Fruit fly (Drosophila melanogaster) whole organism, wandering third instar larva: ENCODE results near the gene Gr8a.
A peak's percentile ranks its signal among the peaks of the same experiment; 100 is the strongest.

Source experiments
- Abd-B ChIP-seq: fragments of >200 bp; optimal IDR thresholded peaks from 2 replicates; lab custom pipeline; 2017; ENCODE audit warnings: missing biosample characterization, missing genetic modification characterization
- CG9705 ChIP-seq: fragments of 200-800 bp; sonication (Bioruptor generic); optimal IDR thresholded peaks from 2 replicates; lab custom pipeline; 2018; ENCODE audit warnings: missing biosample characterization, mild to moderate bottlenecking, missing genetic modification characterization
- CrebA ChIP-seq: fragments of 200-800 bp; sonication (Bioruptor generic); optimal IDR thresholded peaks from 2 replicates; lab custom pipeline; 2016; ENCODE audit warnings: missing biosample characterization, mild to moderate bottlenecking, missing genetic modification characterization, borderline replicate concordance
- Dfd ChIP-seq: fragments of >200 bp; optimal IDR thresholded peaks from 2 replicates; lab custom pipeline; 2017; ENCODE audit warnings: missing biosample characterization, missing genetic modification characterization
- HLH106 ChIP-seq: fragments of 200-800 bp; optimal IDR thresholded peaks from 3 replicates; lab custom pipeline; 2019; ENCODE audit warnings: missing biosample characterization, mild to moderate bottlenecking, missing genetic modification characterization, moderate library complexity
- Hnf4 ChIP-seq: fragments of 200-800 bp; sonication (Bioruptor generic); optimal IDR thresholded peaks from 2 replicates; lab custom pipeline; 2016; ENCODE audit warnings: missing biosample characterization, mild to moderate bottlenecking, missing genetic modification characterization
- Hr78 ChIP-seq: fragments of >200 bp; optimal IDR thresholded peaks from 2 replicates; lab custom pipeline; 2017; ENCODE audit warnings: missing biosample characterization, missing genetic modification characterization
- Hr83 ChIP-seq: fragments of 200-300 bp; sonication (Bioruptor generic); optimal IDR thresholded peaks from 2 replicates; lab custom pipeline; 2016; ENCODE audit warnings: missing biosample characterization, mild to moderate bottlenecking, missing genetic modification characterization, moderate library complexity; ENCODE audit not compliant: poor library complexity, severe bottlenecking
- Mio ChIP-seq: sonication (Bioruptor generic); optimal IDR thresholded peaks from 2 replicates; lab custom pipeline; 2016; ENCODE audit warnings: missing biosample characterization, missing genetic modification characterization
- Myc ChIP-seq: fragments of >200 bp; optimal IDR thresholded peaks from 2 replicates; lab custom pipeline; 2017
- N ChIP-seq: fragments of >200 bp; optimal IDR thresholded peaks from 2 replicates; lab custom pipeline; 2018; ENCODE audit warnings: missing biosample characterization, missing external identifiers, missing genetic modification characterization
- Rel ChIP-seq, 2 experiments: fragments of 200-800 bp; sonication (Bioruptor generic) in 1 of 2; optimal IDR thresholded peaks; 2 replicates in 1 of 2; 3 replicates in 1 of 2; lab custom pipeline; 2016 to 2019; ENCODE audit warnings: mild to moderate bottlenecking in 2 of 2, missing biosample characterization in 2 of 2, missing genetic modification characterization in 2 of 2, moderate library complexity in 1 of 2
- Sp1 ChIP-seq: fragments of 200-800 bp; sonication (Bioruptor generic); optimal IDR thresholded peaks from 3 replicates; lab custom pipeline; 2019; ENCODE audit warnings: missing biosample characterization, mild to moderate bottlenecking, missing genetic modification characterization, moderate library complexity
- br ChIP-seq: fragments of 200-800 bp; sonication (Bioruptor generic); optimal IDR thresholded peaks from 2 replicates; lab custom pipeline; 2016; ENCODE audit warnings: missing biosample characterization, missing genetic modification characterization
- dl ChIP-seq, 2 experiments: fragments of 175-275, 200-275 bp in 1 of 2; fragments of 200-275 bp in 1 of 2; sonication (Bioruptor generic); optimal IDR thresholded peaks; lab custom pipeline; 2018; ENCODE audit warnings: mild to moderate bottlenecking in 2 of 2, missing biosample characterization in 2 of 2, missing genetic modification characterization in 2 of 2, moderate library complexity in 2 of 2; ENCODE audit not compliant: partially characterized antibody in 2 of 2, insufficient read depth in 1 of 2
- dmrt93B ChIP-seq: fragments of 200-800 bp; sonication (Bioruptor generic); optimal IDR thresholded peaks from 2 replicates; lab custom pipeline; 2018; ENCODE audit warnings: missing biosample characterization, mild to moderate bottlenecking, missing genetic modification characterization
- dsf ChIP-seq: sonication (Bioruptor generic); optimal IDR thresholded peaks from 2 replicates; lab custom pipeline; 2016; ENCODE audit warnings: missing biosample characterization, missing genetic modification characterization, borderline replicate concordance
- ey ChIP-seq: fragments of 200-800 bp; sonication (Bioruptor generic); optimal IDR thresholded peaks from 2 replicates; lab custom pipeline; 2016; ENCODE audit warnings: missing biosample characterization, missing genetic modification characterization
- foxo ChIP-seq, 2 experiments: fragments of 200-800 bp; sonication (Bioruptor generic); optimal IDR thresholded peaks; 2 replicates in 1 of 2; 3 replicates in 1 of 2; lab custom pipeline; 2016 to 2017; ENCODE audit warnings: missing biosample characterization in 2 of 2, missing genetic modification characterization in 2 of 2
- fru ChIP-seq: fragments of 200-800 bp; sonication (Bioruptor generic); optimal IDR thresholded peaks from 3 replicates; lab custom pipeline; 2016; ENCODE audit warnings: missing biosample characterization, mild to moderate bottlenecking, missing genetic modification characterization
- h ChIP-seq: fragments of 200-800 bp; sonication (Bioruptor generic); optimal IDR thresholded peaks from 3 replicates; lab custom pipeline; 2016; ENCODE audit warnings: missing biosample characterization, mild to moderate bottlenecking, missing genetic modification characterization
- jim ChIP-seq: fragments of 175-275, 200-325 bp; sonication (Bioruptor generic); optimal IDR thresholded peaks from 2 replicates; lab custom pipeline; 2016; ENCODE audit warnings: missing biosample characterization, mild to moderate bottlenecking, missing genetic modification characterization
- lola ChIP-seq: fragments of >200 bp; optimal IDR thresholded peaks from 2 replicates; lab custom pipeline; 2017; ENCODE audit warnings: missing biosample characterization, missing genetic modification characterization
- psq ChIP-seq: fragments of 200-800 bp; sonication (Bioruptor generic); optimal IDR thresholded peaks from 3 replicates; lab custom pipeline; 2017; ENCODE audit warnings: missing biosample characterization, mild to moderate bottlenecking, missing genetic modification characterization, moderate library complexity
- rgr ChIP-seq: fragments of 200-800 bp; sonication (Bioruptor generic); optimal IDR thresholded peaks from 3 replicates; lab custom pipeline; 2016; ENCODE audit warnings: missing biosample characterization, mild to moderate bottlenecking, missing genetic modification characterization
- sage ChIP-seq: fragments of 200-800 bp; sonication (Bioruptor generic); optimal IDR thresholded peaks from 2 replicates; lab custom pipeline; 2016; ENCODE audit warnings: missing biosample characterization, mild to moderate bottlenecking, missing genetic modification characterization
- sv ChIP-seq: fragments of 200-800 bp; sonication (Bioruptor generic); optimal IDR thresholded peaks from 3 replicates; lab custom pipeline; 2016; ENCODE audit warnings: missing biosample characterization, missing genetic modification characterization
- tai ChIP-seq: sonication (Bioruptor generic); optimal IDR thresholded peaks from 2 replicates; lab custom pipeline; 2016; ENCODE audit warnings: missing biosample characterization, missing genetic modification characterization
- woc ChIP-seq: sonication (Bioruptor generic); optimal IDR thresholded peaks from 2 replicates; lab custom pipeline; 2016; ENCODE audit warnings: missing biosample characterization, mild to moderate bottlenecking, missing genetic modification characterization

Gene Gr8a

DNA sequence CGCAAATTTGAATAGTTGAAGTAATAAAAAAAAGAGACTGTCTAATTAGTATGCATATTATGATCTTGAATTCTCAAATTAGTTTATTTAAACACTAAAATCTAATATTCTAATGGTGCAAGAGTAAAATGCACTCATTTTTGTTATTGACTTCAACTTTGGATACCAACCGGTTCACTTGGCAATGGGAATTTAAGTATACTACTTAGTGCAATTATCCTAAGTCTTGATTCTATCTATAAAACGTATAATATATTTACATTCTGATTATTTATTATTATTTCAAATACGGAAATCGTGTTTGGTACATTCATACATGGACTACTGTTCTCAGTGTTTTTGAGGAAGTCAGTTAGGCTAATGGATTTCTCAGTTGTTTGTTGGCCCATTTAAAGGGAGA, at the start of gene Gr8a:
Gene Gr8a (plus strand): TSS at position 301 of the 400 bp plus-strand sequence.
- TF ChIP-seq Hnf4 (GFP tag; lab: Kevin White, UChicago) (no peak), CG9705 (GFP tag; lab: Kevin White, UChicago) (no peak), sv (GFP tag; lab: Kevin White, UChicago) (no peak), jim (no peak), CrebA (GFP tag; lab: Kevin White, UChicago) (no peak), N (GFP tag; lab: Kevin White, UChicago) (no peak), tai (GFP tag; lab: Kevin White, UChicago) (no peak), fru (no peak), foxo (GFP tag; optimal IDR thresholded peaks at IDR 0.05; lab: Kevin White, UChicago) (no peak), dl (GFP tag; optimal IDR thresholded peaks at IDR 0.05; lab: Kevin White, UChicago; ENCODE audit: insufficient read depth in 1 of 2, partially characterized antibody in 2 of 2) (no peak), dsf (GFP tag; lab: Kevin White, UChicago) (no peak)

- no peak for TF ChIP-seq dl (GFP tag; optimal IDR thresholded peaks at IDR 0.05; lab: Kevin White, UChicago; ENCODE audit: insufficient read depth in 1 of 2, partially characterized antibody in 2 of 2)
- no peak for TF ChIP-seq lola (GFP tag; lab: Kevin White, UChicago)
- no peak for TF ChIP-seq woc (GFP tag; lab: Kevin White, UChicago)
- TF ChIP-seq, all 38 proteins: peak for 0
Measured at dm6 chrX:9187429-9187828, 39.5 kb upstream of the Gr8a start.

- no peak for TF ChIP-seq Abd-B (GFP tag; lab: Kevin White, UChicago)
- no peak for TF ChIP-seq sage
- no peak for TF ChIP-seq lola (GFP tag; lab: Kevin White, UChicago)
- TF ChIP-seq, all 38 proteins: peak for 0
Measured at dm6 chrX:9190555-9191184, 36.3 kb upstream of the Gr8a start, which contains the start of gene CG12115. Gene CG12115 (minus strand): TSS chrX:9190605.

DNA sequence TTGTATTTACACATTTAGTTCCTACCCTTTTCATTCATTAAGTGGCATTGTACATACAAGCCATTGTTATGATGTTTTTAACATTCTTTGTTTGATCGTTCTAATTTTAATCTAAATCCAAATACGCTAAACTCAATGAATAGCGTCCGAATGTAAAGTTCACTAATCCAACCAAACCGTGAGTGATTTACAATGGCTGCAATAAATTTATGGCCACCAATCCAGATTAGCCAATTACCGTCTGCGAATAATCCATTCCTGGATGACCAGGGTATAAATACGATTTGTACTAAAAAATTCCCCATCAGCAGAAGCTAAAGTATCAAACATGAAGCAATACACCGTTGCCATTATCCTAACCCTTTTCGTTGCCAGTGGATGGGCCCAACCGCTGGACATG, 35.6 kb upstream of the Gr8a start, which contains the start of gene CG12057:
Gene CG12057 (plus strand): TSS at position 301 of the 400 bp plus-strand sequence.
- TF ChIP-seq Hr78: no peak
- no peak for TF ChIP-seq tai (GFP tag; lab: Kevin White, UChicago)
- TF ChIP-seq woc (GFP tag; lab: Kevin White, UChicago): no peak
- no peak for TF ChIP-seq CrebA (GFP tag; lab: Kevin White, UChicago)
- TF ChIP-seq dsf (GFP tag; lab: Kevin White, UChicago): no peak
- no peak for TF ChIP-seq Mio (GFP tag; lab: Kevin White, UChicago)
- no peak for TF ChIP-seq Sp1
- TF ChIP-seq CG9705 (GFP tag; lab: Kevin White, UChicago): no peak

- TF ChIP-seq Hr78 (no peak), br (no peak), Myc (no peak), sv (GFP tag; lab: Kevin White, UChicago) (no peak)
Measured at dm6 chrX:9192429-9192828, 34.5 kb upstream of the Gr8a start, which contains the start of gene CG12056. Gene CG12056 (plus strand): TSS chrX:9192669.

- TF ChIP-seq rgr (GFP tag; lab: Kevin White, UChicago) (peak; percentile 58), br (peak; percentile 58), foxo (GFP tag; optimal IDR thresholded peaks at IDR 0.05; lab: Kevin White, UChicago) (peak in 1 of 2 experiments; percentile 63), h (GFP tag; lab: Kevin White, UChicago) (peak; percentile 48), psq (peak; percentile 8), Hr83 (no peak), dmrt93B (GFP tag; lab: Kevin White, UChicago) (peak; percentile 34), CG9705 (GFP tag; lab: Kevin White, UChicago) (peak; percentile 49), fru (peak; percentile 53), Myc (no peak), Sp1 (peak; percentile 54), sv (GFP tag; lab: Kevin White, UChicago) (no peak), Hnf4 (GFP tag; lab: Kevin White, UChicago) (peak; percentile 54), HLH106 (peak; percentile 75), woc (GFP tag; lab: Kevin White, UChicago) (peak; percentile 61), ey (GFP tag; lab: Kevin White, UChicago) (peak; percentile 52), Rel (GFP tag; optimal IDR thresholded peaks at IDR 0.05; lab: Kevin White, UChicago) (no peak), Rel (tag; optimal IDR thresholded peaks at IDR 0.05; lab: Kevin White, UChicago) (peak; percentile 7), Dfd (GFP tag; lab: Kevin White, UChicago) (no peak)
Measured at dm6 chrX:9193604-9194003, 33.3 kb upstream of the Gr8a start, which contains the start of gene CG12106. Gene CG12106 (plus strand): TSS chrX:9193898.
